Fruit fly (Drosophila melanogaster) whole organism, adult: Measurements from ENCODE around the gene CG3529.

Experiments
- CG12768 ChIP-seq: fragments of 200-800 bp; sonication (Bioruptor generic); optimal IDR thresholded peaks from 2 replicates; lab custom pipeline; 2017; ENCODE audit warnings: missing biosample characterization, missing genetic modification characterization, mild to moderate bottlenecking, moderate library complexity, missing genetic modification reagents
- CG14711 ChIP-seq: fragments of 200-800 bp; sonication (Bioruptor generic); optimal IDR thresholded peaks from 2 replicates; lab custom pipeline; 2018; ENCODE audit warnings: missing biosample characterization, mild to moderate bottlenecking, missing genetic modification characterization, moderate library complexity
- CG1620 ChIP-seq: fragments of 200-800 bp; sonication (Bioruptor generic); optimal IDR thresholded peaks from 2 replicates; lab custom pipeline; 2016; ENCODE audit warnings: missing biosample characterization, missing genetic modification characterization
- CG33017 ChIP-seq: fragments of 200-800 bp; sonication (Bioruptor generic); optimal IDR thresholded peaks from 2 replicates; lab custom pipeline; 2018; ENCODE audit warnings: missing biosample characterization, mild to moderate bottlenecking, missing genetic modification characterization, moderate library complexity
- CG5204 ChIP-seq: fragments of 200-800 bp; sonication (Bioruptor generic); optimal IDR thresholded peaks from 2 replicates; lab custom pipeline; 2016; ENCODE audit warnings: missing biosample characterization, missing genetic modification characterization
- Clk ChIP-seq: fragments of 200-800 bp; sonication (Bioruptor generic); optimal IDR thresholded peaks from 2 replicates; lab custom pipeline; 2017; ENCODE audit warnings: missing biosample characterization, missing genetic modification characterization
- Crg-1 ChIP-seq: fragments of 200-800 bp; sonication (Bioruptor generic); optimal IDR thresholded peaks from 2 replicates; lab custom pipeline; 2016; ENCODE audit warnings: missing biosample characterization, missing genetic modification characterization
- Hr96 ChIP-seq: fragments of 200-800 bp; sonication (Bioruptor generic); optimal IDR thresholded peaks from 2 replicates; lab custom pipeline; 2016; ENCODE audit warnings: missing biosample characterization, missing genetic modification characterization
- Mnt ChIP-seq: fragments of 200-800 bp; sonication (Bioruptor generic); optimal IDR thresholded peaks from 2 replicates; lab custom pipeline; 2016; ENCODE audit warnings: missing biosample characterization, mild to moderate bottlenecking, missing genetic modification characterization
- bab1 ChIP-seq: fragments of 200-800 bp; sonication (Bioruptor generic); optimal IDR thresholded peaks from 3 replicates; lab custom pipeline; 2019; ENCODE audit warnings: missing biosample characterization, mild to moderate bottlenecking, missing genetic modification characterization, moderate library complexity
- cnc ChIP-seq, 2 experiments: fragments of >200 bp; optimal IDR thresholded peaks; 2 replicates each; lab custom pipeline; 2017
- ovo ChIP-seq: fragments of 200-800 bp; sonication (Bioruptor generic); optimal IDR thresholded peaks from 2 replicates; lab custom pipeline; 2016; ENCODE audit warnings: missing biosample characterization, missing genetic modification characterization
- pad ChIP-seq: fragments of 200-800 bp; sonication (Bioruptor generic); optimal IDR thresholded peaks from 3 replicates; lab custom pipeline; 2017; ENCODE audit warnings: missing biosample characterization, missing genetic modification characterization, mild to moderate bottlenecking, moderate library complexity, missing genetic modification reagents
- tj ChIP-seq: fragments of 200-800 bp; sonication (Bioruptor generic); optimal IDR thresholded peaks from 3 replicates; lab custom pipeline; 2017; ENCODE audit warnings: missing biosample characterization, mild to moderate bottlenecking, missing genetic modification characterization, moderate library complexity

- TF ChIP-seq bab1 (GFP tag; lab: Kevin White, UChicago) = no peak
- TF ChIP-seq cnc (optimal IDR thresholded peaks at IDR 0.05; lab: Kevin White, UChicago) = no peak
- no peak for TF ChIP-seq CG33017 (tag; lab: Kevin White, UChicago)
- no peak for TF ChIP-seq Hr96 (GFP tag; lab: Kevin White, UChicago)
- TF ChIP-seq Clk (GFP tag; lab: Kevin White, UChicago) = no peak
- no peak for TF ChIP-seq CG1620
- TF ChIP-seq CG12768 (GFP tag; lab: Kevin White, UChicago) = no peak
- no peak for TF ChIP-seq Crg-1 (GFP tag; lab: Kevin White, UChicago)
- no peak for TF ChIP-seq tj (GFP tag; lab: Kevin White, UChicago)
- TF ChIP-seq Mnt (GFP tag; lab: Kevin White, UChicago) = no peak
- TF ChIP-seq ovo (GFP tag; lab: Kevin White, UChicago) = no peak
- no peak for TF ChIP-seq CG14711 (tag; lab: Kevin White, UChicago)
- no peak for TF ChIP-seq pad
- no peak for TF ChIP-seq CG5204
These were observed 45.5 kb downstream of the CG3529 start, which contains the start of gene CG32037 for dm6 chr3L:9492115-9492514.
